Fruit fly (Drosophila melanogaster): Measurements from ENCODE around the gene mri.

DNA sequence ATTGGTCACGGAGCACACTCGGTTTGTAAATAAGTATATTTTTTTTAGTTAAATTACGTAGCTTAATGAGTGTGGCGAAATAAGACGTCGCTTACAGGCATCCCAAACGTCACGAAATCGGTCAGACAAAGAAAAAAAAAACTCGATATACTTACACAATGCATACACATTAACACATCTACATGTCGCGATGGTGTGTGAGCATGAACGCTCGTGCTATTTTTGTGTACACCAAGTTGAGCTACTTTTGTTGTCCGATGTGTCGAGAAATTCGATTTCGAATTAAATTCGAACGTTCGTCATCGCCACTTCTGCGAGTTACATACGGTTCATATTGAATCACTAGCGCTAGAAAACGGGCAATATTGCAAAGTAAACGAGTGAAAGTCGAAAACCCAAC is 25.1 kb downstream of the mri start:
- no peak for TF ChIP-seq ttk (optimal IDR thresholded peaks at IDR 0.05)
- TF ChIP-seq h (optimal IDR thresholded peaks at IDR 0.05) = no peak
- TF ChIP-seq psq (optimal IDR thresholded peaks at IDR 0.05) = no peak
- no peak for TF ChIP-seq insv (optimal IDR thresholded peaks at IDR 0.05)
- no peak for TF ChIP-seq Sin3A (optimal IDR thresholded peaks at IDR 0.05)
- no peak for TF ChIP-seq Myc (optimal IDR thresholded peaks at IDR 0.05)

Data from Kc167 (cell line).